Fruit fly (Drosophila melanogaster) whole organism, prepupa: Measurements from ENCODE around the gene CG11977.
A peak's percentile ranks its signal among the peaks of the same experiment; 100 is the strongest.

Source experiments
- Blimp-1 ChIP-seq: fragments of 200-800 bp; sonication (Bioruptor generic); optimal IDR thresholded peaks from 3 replicates; lab custom pipeline; 2017; ENCODE audit warnings: missing biosample characterization, missing genetic modification characterization, mild to moderate bottlenecking, moderate library complexity, missing genetic modification reagents
- CG10669 ChIP-seq: fragments of 200-800 bp; sonication (Bioruptor generic); optimal IDR thresholded peaks from 3 replicates; lab custom pipeline; 2018; ENCODE audit warnings: missing biosample characterization, mild to moderate bottlenecking, missing genetic modification characterization, moderate library complexity
- CG31627 ChIP-seq: fragments of 200-800 bp; sonication (Bioruptor generic); optimal IDR thresholded peaks from 3 replicates; lab custom pipeline; 2016; ENCODE audit warnings: missing biosample characterization, missing genetic modification characterization
- CG32006 ChIP-seq: fragments of 200-800 bp; sonication (Bioruptor generic); optimal IDR thresholded peaks from 3 replicates; lab custom pipeline; 2017; ENCODE audit warnings: missing biosample characterization, mild to moderate bottlenecking, missing genetic modification characterization
- CG6792 ChIP-seq: fragments of 200-800 bp; sonication (Bioruptor generic); optimal IDR thresholded peaks from 3 replicates; lab custom pipeline; 2016; ENCODE audit warnings: missing biosample characterization, missing genetic modification characterization
- CG8319 ChIP-seq: fragments of 200-800 bp; sonication (Bioruptor generic); optimal IDR thresholded peaks from 3 replicates; lab custom pipeline; 2016; ENCODE audit warnings: missing biosample characterization, missing genetic modification characterization
- Eip78C ChIP-seq: fragments of 200-800 bp; sonication (Bioruptor generic); peaks from one replicate; lab custom pipeline; 2016; ENCODE audit warnings: missing biosample characterization, missing genetic modification characterization
- Ets96B ChIP-seq: fragments of 200-800 bp; optimal IDR thresholded peaks from 2 replicates; lab custom pipeline; 2019; ENCODE audit warnings: missing biosample characterization, mild to moderate bottlenecking, missing genetic modification characterization, moderate library complexity
- dac ChIP-seq: fragments of 200-800 bp; sonication (Bioruptor generic); optimal IDR thresholded peaks from 2 replicates; lab custom pipeline; 2017; ENCODE audit warnings: missing biosample characterization, mild to moderate bottlenecking, missing genetic modification characterization
- topi ChIP-seq: fragments of 200-800 bp; sonication (Bioruptor generic); optimal IDR thresholded peaks from 3 replicates; lab custom pipeline; 2016; ENCODE audit warnings: missing biosample characterization, missing genetic modification characterization

The CG11977 gene

DNA sequence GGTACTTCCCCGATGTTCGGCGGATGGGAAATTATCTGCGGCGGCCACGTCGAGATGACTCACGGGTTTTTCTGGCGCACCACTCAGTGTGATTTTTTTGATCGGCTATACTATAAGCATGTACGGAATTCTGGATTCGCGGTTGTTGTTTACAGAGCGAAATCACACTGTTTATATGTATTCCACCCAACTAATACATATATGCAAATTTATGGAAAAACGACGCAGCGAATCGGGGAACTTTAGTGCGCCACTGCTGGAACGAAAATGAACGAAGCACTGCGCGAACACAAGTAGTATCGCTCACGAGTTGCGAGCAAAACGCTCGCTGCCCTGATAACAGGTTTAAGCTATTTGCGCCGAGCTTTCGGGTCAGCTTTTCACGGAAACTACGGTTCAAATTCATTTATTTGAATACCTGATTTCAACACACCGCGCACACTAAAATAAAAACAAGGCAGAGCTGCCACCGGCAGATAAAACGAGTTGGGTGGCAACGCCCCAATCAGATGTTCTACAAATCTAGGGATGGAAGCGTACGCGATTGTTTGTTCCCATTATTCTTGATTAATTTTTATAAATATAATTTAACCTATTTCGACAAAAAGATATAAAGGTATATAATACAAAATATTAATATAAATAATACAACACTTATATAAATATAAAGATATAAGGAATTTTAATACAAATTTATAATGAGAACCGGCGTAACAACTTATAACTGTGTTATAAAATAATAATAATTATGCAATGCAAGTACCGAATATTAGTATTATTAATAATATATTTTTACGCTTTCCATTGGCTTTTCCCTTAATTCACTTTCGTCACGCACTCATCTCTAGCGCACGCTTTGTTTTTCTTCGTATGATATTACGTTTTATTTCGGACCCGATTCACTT is 50.3 kb downstream of the CG11977 start, which contains the start of gene Rel (continued):
- TF ChIP-seq CG8319 (no peak), Ets96B (tag; lab: Kevin White, UChicago) (peak; percentile 70), CG10669 (GFP tag; lab: Kevin White, UChicago) (no peak), dac (GFP tag; lab: Kevin White, UChicago) (no peak), CG31627 (GFP tag; lab: Kevin White, UChicago) (peak; percentile 5), Blimp-1 (GFP tag; lab: Kevin White, UChicago) (peak; percentile 72), topi (GFP tag; lab: Kevin White, UChicago) (peak; percentile 15), Eip78C (GFP tag; lab: Kevin White, UChicago) (peak; percentile 76), CG6792 (GFP tag; lab: Kevin White, UChicago) (peak; percentile 28), CG32006 (GFP tag; lab: Kevin White, UChicago) (peak; percentile 72)
